Fruit fly (Drosophila melanogaster): ENCODE data around the gene CG16736.

CG16736 gene

dm6 chr3R:9237268-9238091, 20.0 kb downstream of the CG16736 start, which contains the start of gene pum (continued):
- no peak for TF ChIP-seq Eip93F (GFP tag; optimal IDR thresholded peaks at IDR 0.05)
- peak; percentile 25 for TF ChIP-seq Ets96B (tag; optimal IDR thresholded peaks at IDR 0.05)
- TF ChIP-seq Eip75B (GFP tag; optimal IDR thresholded peaks at IDR 0.05): no peak
- TF ChIP-seq Eip78C (GFP tag): peak; percentile 62
- TF ChIP-seq Hr4 (GFP tag; optimal IDR thresholded peaks at IDR 0.05): no peak
- peak; percentile 23 for TF ChIP-seq CG1621 (tag; optimal IDR thresholded peaks at IDR 0.05)
- no peak for TF ChIP-seq Gug (GFP tag; IDR thresholded peaks at IDR 0.05)
- peak; percentile 70 for TF ChIP-seq CG8119 (GFP tag; IDR thresholded peaks at IDR 0.05)
- peak; percentile 77 to 78 for TF ChIP-seq ss (GFP tag; optimal IDR thresholded peaks at IDR 0.05)
- peak; percentile 5 for TF ChIP-seq Sox102F (GFP tag; optimal IDR thresholded peaks at IDR 0.05)
- no peak for TF ChIP-seq achi (GFP tag; optimal IDR thresholded peaks at IDR 0.05)
- TF ChIP-seq CG3032 (tag; optimal IDR thresholded peaks at IDR 0.05): peak; percentile 47
- TF ChIP-seq CG8319 (GFP tag; optimal IDR thresholded peaks at IDR 0.05): no peak
- peak; percentile 72 for TF ChIP-seq fkh (GFP tag; optimal IDR thresholded peaks at IDR 0.05)
- TF ChIP-seq Hr38 (GFP tag; optimal IDR thresholded peaks at IDR 0.05): no peak
- peak; percentile 22 for TF ChIP-seq cyc (GFP tag; optimal IDR thresholded peaks at IDR 0.05)
- TF ChIP-seq CG10631 (GFP tag; optimal IDR thresholded peaks at IDR 0.05): no peak
- TF ChIP-seq CG15336 (GFP tag; IDR thresholded peaks at IDR 0.05): peak; percentile 45; the same call in 1 of the 2 replicates
- TF ChIP-seq Hr39 (GFP tag; optimal IDR thresholded peaks at IDR 0.05): no peak
- peak; percentile 45 for TF ChIP-seq CG9139 (GFP tag; optimal IDR thresholded peaks at IDR 0.05)
- peak; percentile 14 for TF ChIP-seq net (GFP tag; optimal IDR thresholded peaks at IDR 0.05)
- TF ChIP-seq Lpt (GFP tag; optimal IDR thresholded peaks at IDR 0.05): no peak
- no peak for TF ChIP-seq fd85E (GFP tag; optimal IDR thresholded peaks at IDR 0.05)
- TF ChIP-seq Ets21C (GFP tag; optimal IDR thresholded peaks at IDR 0.05): no peak
- TF ChIP-seq CG32006 (GFP tag; optimal IDR thresholded peaks at IDR 0.05): peak; percentile 25

- peak; percentile 51 for TF ChIP-seq CG6854 (GFP tag; optimal IDR thresholded peaks at IDR 0.05)
- TF ChIP-seq achi (GFP tag; optimal IDR thresholded peaks at IDR 0.05): no peak
- TF ChIP-seq Ets21C (GFP tag; optimal IDR thresholded peaks at IDR 0.05): no peak
- TF ChIP-seq eg (GFP tag; IDR thresholded peaks at IDR 0.05): 0 out of 3 replicates have a peak, but pooled peaks have one; percentile 41
- peak; percentile 43 for TF ChIP-seq CG34406 (GFP tag; optimal IDR thresholded peaks at IDR 0.05)
- peak; percentile 46 for TF ChIP-seq vri (GFP tag; optimal IDR thresholded peaks at IDR 0.05)
- TF ChIP-seq CG11902 (GFP tag; optimal IDR thresholded peaks at IDR 0.05): no peak
- peak; percentile 53 for TF ChIP-seq Sox14 (GFP tag; optimal IDR thresholded peaks at IDR 0.05)
- peak; percentile 6 for TF ChIP-seq Smox (GFP tag; optimal IDR thresholded peaks at IDR 0.05)
- TF ChIP-seq cyc (GFP tag; optimal IDR thresholded peaks at IDR 0.05): no peak
- TF ChIP-seq salr (GFP tag; optimal IDR thresholded peaks at IDR 0.05): no peak
- TF ChIP-seq topi (GFP tag; optimal IDR thresholded peaks at IDR 0.05): peak; percentile 39
- no peak for TF ChIP-seq CG31627 (GFP tag; optimal IDR thresholded peaks at IDR 0.05)
- TF ChIP-seq esn (GFP tag; optimal IDR thresholded peaks at IDR 0.05): peak; percentile 53
- no peak for TF ChIP-seq CG8319 (GFP tag; optimal IDR thresholded peaks at IDR 0.05)
- TF ChIP-seq CG6808 (GFP tag; optimal IDR thresholded peaks at IDR 0.05): no peak
- TF ChIP-seq dsx (GFP tag; optimal IDR thresholded peaks at IDR 0.05; ENCODE audit: poor library complexity, severe bottlenecking): peak; percentile 37
- peak; percentile 81 for TF ChIP-seq svp (GFP tag)
- TF ChIP-seq CG6276 (GFP tag; optimal IDR thresholded peaks at IDR 0.05): no peak
- no peak for TF ChIP-seq CG16779 (tag; optimal IDR thresholded peaks at IDR 0.05)
- TF ChIP-seq CG11294 (GFP tag; IDR thresholded peaks at IDR 0.05): no peak
- TF ChIP-seq Eip75B (GFP tag; optimal IDR thresholded peaks at IDR 0.05): peak; percentile 33
- peak; percentile 31 for TF ChIP-seq Eip78C (GFP tag)
- peak; percentile 38 for TF ChIP-seq Met (GFP tag; optimal IDR thresholded peaks at IDR 0.05)
- TF ChIP-seq net (GFP tag; optimal IDR thresholded peaks at IDR 0.05): peak; percentile 25
- peak; percentile 35 for TF ChIP-seq lz (GFP tag; optimal IDR thresholded peaks at IDR 0.05)
- no peak for TF ChIP-seq CG6792 (GFP tag; optimal IDR thresholded peaks at IDR 0.05)
- peak; percentile 19 for TF ChIP-seq OdsH (GFP tag; optimal IDR thresholded peaks at IDR 0.05)
- peak; percentile 60 for TF ChIP-seq fd85E (GFP tag; optimal IDR thresholded peaks at IDR 0.05)
- no peak for TF ChIP-seq CG11762 (GFP tag; optimal IDR thresholded peaks at IDR 0.05; ENCODE audit: insufficient read depth)
- TF ChIP-seq fkh (GFP tag; optimal IDR thresholded peaks at IDR 0.05): peak; percentile 63
- peak; percentile 28 for TF ChIP-seq Eip93F (GFP tag; optimal IDR thresholded peaks at IDR 0.05)
- no peak for TF ChIP-seq CG32006 (GFP tag; optimal IDR thresholded peaks at IDR 0.05)
- no peak for TF ChIP-seq CG4318 (GFP tag; optimal IDR thresholded peaks at IDR 0.05)
- TF ChIP-seq Sox102F (GFP tag; optimal IDR thresholded peaks at IDR 0.05): peak; percentile 18
- no peak for TF ChIP-seq ss (GFP tag; optimal IDR thresholded peaks at IDR 0.05)
These were observed 20.6 kb downstream of the CG16736 start for dm6 chr3R:9236883-9237267.
